Worm (Caenorhabditis elegans) whole organism, mixed stage, embryonic: Measurements from ENCODE around the gene C03A3.1.

Experiments
- ces-1 ChIP-seq: fragments of 150-350 bp; optimal IDR thresholded peaks from 2 replicates; lab custom pipeline; 2014; ENCODE audit warnings: missing biosample characterization, missing genetic modification reagents, missing genetic modification characterization
- elt-3 ChIP-seq: fragments of 150-350 bp; optimal IDR thresholded peaks from 2 replicates; lab custom pipeline; 2014; ENCODE audit warnings: missing biosample characterization, missing genetic modification characterization
- lin-13 ChIP-seq: fragments of 150-350 bp; optimal IDR thresholded peaks from 2 replicates; lab custom pipeline; 2014; ENCODE audit warnings: missing biosample characterization, missing genetic modification characterization
- mep-1 ChIP-seq: fragments of 150-350 bp; optimal IDR thresholded peaks from 2 replicates; lab custom pipeline; 2017; ENCODE audit warnings: missing biosample characterization, missing genetic modification reagents, missing genetic modification characterization, inconsistent platforms
- nhr-237 ChIP-seq: fragments of 150-350 bp; optimal IDR thresholded peaks from 2 replicates; lab custom pipeline; 2014; ENCODE audit warnings: missing biosample characterization, missing genetic modification characterization
- unc-62 ChIP-seq: fragments of 150-350 bp; optimal IDR thresholded peaks from 2 replicates; lab custom pipeline; 2014; ENCODE audit warnings: missing biosample characterization, missing genetic modification reagents, missing genetic modification characterization
- ztf-11 ChIP-seq: fragments of 150-350 bp; optimal IDR thresholded peaks from 2 replicates; lab custom pipeline; 2014; ENCODE audit warnings: missing biosample characterization, missing genetic modification characterization

ce11 chrX:11250983-11251382 is 6.2 kb upstream of the C03A3.1 start:
- no peak for TF ChIP-seq lin-13
- TF ChIP-seq nhr-237 (tag; lab: Kevin White, UChicago) = no peak
- no peak for TF ChIP-seq mep-1 (tag; lab: Kevin White, UChicago)
- TF ChIP-seq ztf-11 (tag; lab: Kevin White, UChicago) = no peak
- TF ChIP-seq unc-62 (GFP tag; lab: Kevin White, UChicago) = no peak
- no peak for TF ChIP-seq elt-3 (tag; lab: Kevin White, UChicago)
- TF ChIP-seq ces-1 (GFP tag; lab: Kevin White, UChicago) = no peak
